Fruit fly (Drosophila melanogaster): Measurements from ENCODE around the gene CG33688.

Gene CG33688

DNA sequence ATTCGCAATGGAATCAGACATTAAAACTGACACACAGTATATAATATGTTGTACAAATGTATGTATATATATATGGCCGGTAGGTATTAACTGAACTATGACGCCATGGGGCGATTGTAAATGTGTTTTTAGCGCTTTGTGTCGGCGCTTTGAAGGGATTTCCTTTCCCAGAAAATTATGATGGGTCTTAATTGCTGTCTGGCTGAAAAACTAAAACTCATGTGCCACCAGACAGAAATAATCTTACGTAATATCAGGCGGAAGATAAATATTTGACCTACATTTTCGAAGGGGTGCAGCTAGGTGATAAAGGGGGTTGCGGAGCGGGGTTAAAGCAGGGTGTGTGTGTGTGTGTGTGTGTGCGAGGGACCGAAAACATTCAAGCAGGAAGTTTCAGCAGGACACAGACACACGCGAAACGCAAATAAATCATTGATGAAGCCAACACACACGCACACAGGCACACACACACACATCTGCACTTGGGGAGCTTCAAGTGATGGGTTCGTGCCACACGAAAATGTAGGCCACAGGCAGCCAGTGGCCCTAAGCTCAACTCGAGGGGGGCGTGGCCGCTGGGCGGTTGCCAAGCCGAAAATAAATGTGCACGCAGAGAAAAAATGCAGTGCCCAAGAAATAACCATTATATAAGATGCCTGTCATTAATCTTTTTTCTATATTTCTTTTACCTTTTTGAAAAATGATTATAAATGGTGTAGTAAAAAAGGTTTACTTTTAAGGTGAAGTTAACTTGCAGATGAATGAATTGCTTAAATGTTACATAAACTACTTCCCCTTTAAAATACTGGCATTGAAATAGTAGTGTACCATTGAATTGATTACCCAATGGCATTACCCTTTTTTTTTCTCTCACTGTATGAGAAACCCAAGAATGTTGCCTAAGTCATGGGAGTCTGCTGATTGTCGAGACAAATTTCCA is 41.5 kb upstream of the CG33688 start:
- no peak for TF ChIP-seq Dip2 (GFP tag; IDR thresholded peaks at IDR 0.05)
- no peak for TF ChIP-seq ken (GFP tag; IDR thresholded peaks at IDR 0.05)
- peak; percentile 53 for TF ChIP-seq run (tag; optimal IDR thresholded peaks at IDR 0.05)
- peak; percentile 43 for TF ChIP-seq disco-r (GFP tag; optimal IDR thresholded peaks at IDR 0.05)
- TF ChIP-seq exex (tag; optimal IDR thresholded peaks at IDR 0.05), result no peak
- peak; percentile 3 for TF ChIP-seq CG3995 (GFP tag; optimal IDR thresholded peaks at IDR 0.05)
- no peak; the same call in 2 of the 3 replicates for TF ChIP-seq Aef1 (GFP tag; IDR thresholded peaks at IDR 0.05)
- no peak for TF ChIP-seq sens-2 (GFP tag; IDR thresholded peaks at IDR 0.05)
- peak; percentile 12 for TF ChIP-seq her (GFP tag; optimal IDR thresholded peaks at IDR 0.05)
- no peak for TF ChIP-seq gcm2 (GFP tag; optimal IDR thresholded peaks at IDR 0.05)
- peak; percentile 47 for TF ChIP-seq Asciz (GFP tag; optimal IDR thresholded peaks at IDR 0.05)
- peak; percentile 23 for TF ChIP-seq CHES-1-like (GFP tag; optimal IDR thresholded peaks at IDR 0.05)
- no peak; the same call in 1 of the 2 replicates for TF ChIP-seq Awh (GFP tag; IDR thresholded peaks at IDR 0.05)
- peak; percentile 3 for TF ChIP-seq CG12236 (GFP tag; optimal IDR thresholded peaks at IDR 0.05)
- TF ChIP-seq gsb-n (tag; optimal IDR thresholded peaks at IDR 0.05), result peak; percentile 43
- TF ChIP-seq chif (GFP tag; optimal IDR thresholded peaks at IDR 0.05), result peak in 1 of 2 experiments; percentile 59
- peak; percentile 60 for TF ChIP-seq CG17359 (tag; optimal IDR thresholded peaks at IDR 0.05)
- 0 out of 2 replicates have a peak, but pooled peaks have one; percentile 15 for TF ChIP-seq Ada2b (GFP tag; IDR thresholded peaks at IDR 0.05)
- no peak for TF ChIP-seq CG2202 (tag; optimal IDR thresholded peaks at IDR 0.05)
- no peak for TF ChIP-seq crp (GFP tag; optimal IDR thresholded peaks at IDR 0.05)
- peak; percentile 55 for TF ChIP-seq PHDP (tag; optimal IDR thresholded peaks at IDR 0.05)
- TF ChIP-seq Usf (GFP tag; optimal IDR thresholded peaks at IDR 0.05), result no peak
- peak; percentile 57; the same call in 1 of the 3 replicates for TF ChIP-seq CG11695 (GFP tag; IDR thresholded peaks at IDR 0.05)
- peak; percentile 41; the same call in 1 of the 2 replicates for TF ChIP-seq HLH3B (GFP tag; IDR thresholded peaks at IDR 0.05)
- TF ChIP-seq fd3F (GFP tag; optimal IDR thresholded peaks at IDR 0.05), result peak; percentile 11
- TF ChIP-seq kni (GFP tag; optimal IDR thresholded peaks at IDR 0.05), result no peak
- TF ChIP-seq fru (optimal IDR thresholded peaks at IDR 0.05), result no peak
- no peak for TF ChIP-seq B-H2 (GFP tag; optimal IDR thresholded peaks at IDR 0.05)
- TF ChIP-seq cwo (GFP tag; optimal IDR thresholded peaks at IDR 0.05), result no peak
- no peak for TF ChIP-seq CG18476 (GFP tag; optimal IDR thresholded peaks at IDR 0.05)
- TF ChIP-seq CG18764 (GFP tag; optimal IDR thresholded peaks at IDR 0.05), result peak; percentile 31
- TF ChIP-seq repo (GFP tag; optimal IDR thresholded peaks at IDR 0.05), result no peak
- TF ChIP-seq CG2129 (GFP tag; IDR thresholded peaks at IDR 0.05; ENCODE audit: partially characterized antibody), result no peak
- TF ChIP-seq wek (GFP tag; optimal IDR thresholded peaks at IDR 0.05), result no peak
- TF ChIP-seq CG11093 (GFP tag; IDR thresholded peaks at IDR 0.05), result 0 out of 3 replicates have a peak, but pooled peaks have one; percentile 14
- no peak for TF ChIP-seq cas (GFP tag; IDR thresholded peaks at IDR 0.05)
- TF ChIP-seq Optix (GFP tag; IDR thresholded peaks at IDR 0.05), result no peak
- TF ChIP-seq Atf6 (GFP tag; IDR thresholded peaks at IDR 0.05), result no peak
- TF ChIP-seq NC2β (GFP tag; optimal IDR thresholded peaks at IDR 0.05), result no peak
- no peak for TF ChIP-seq gfzf (GFP tag; optimal IDR thresholded peaks at IDR 0.05)
- TF ChIP-seq CG13123 (GFP tag; optimal IDR thresholded peaks at IDR 0.05), result peak; percentile 32
- no peak for TF ChIP-seq CG43689 (GFP tag; IDR thresholded peaks at IDR 0.05)
- TF ChIP-seq mld (GFP tag; IDR thresholded peaks at IDR 0.05; ENCODE audit: partially characterized antibody), result no peak
- TF ChIP-seq az2 (GFP tag; optimal IDR thresholded peaks at IDR 0.05), result peak; percentile 62
- no peak for TF ChIP-seq toy (GFP tag; IDR thresholded peaks at IDR 0.05)
- TF ChIP-seq CG6254 (GFP tag; optimal IDR thresholded peaks at IDR 0.05), result peak; percentile 30
- TF ChIP-seq Ptx1 (GFP tag; IDR thresholded peaks at IDR 0.05), result peak; percentile 61
- peak; percentile 63 for TF ChIP-seq unpg (GFP tag; optimal IDR thresholded peaks at IDR 0.05)
- TF ChIP-seq Blimp-1 (GFP tag; optimal IDR thresholded peaks at IDR 0.05), result peak; percentile 68

All from whole organism, embryonic.